Worm (Caenorhabditis elegans) whole organism, L1 larva: ENCODE measurements around the gene F36H5.8.

Experiments
- C04F5.9 ChIP-seq: sonication (generic microtip); optimal IDR thresholded peaks from 2 replicates; lab custom pipeline; 2016; ENCODE audit warnings: missing genetic modification characterization, missing compliant biosample characterization
- C16A3.4 ChIP-seq: fragments of 150-350 bp; optimal IDR thresholded peaks from 2 replicates; lab custom pipeline; 2014; ENCODE audit warnings: missing biosample characterization, missing genetic modification characterization
- C34B4.2 ChIP-seq: sonication (generic microtip); optimal IDR thresholded peaks from 2 replicates; lab custom pipeline; 2017; ENCODE audit warnings: mild to moderate bottlenecking, missing genetic modification characterization, missing compliant biosample characterization
- F16B12.6 ChIP-seq: fragments of 150-350 bp; optimal IDR thresholded peaks from 2 replicates; lab custom pipeline; 2014; ENCODE audit warnings: missing biosample characterization, missing genetic modification characterization
- Y116A8C.19 ChIP-seq: sonication (generic microtip); optimal IDR thresholded peaks from 2 replicates; lab custom pipeline; 2016; ENCODE audit warnings: missing compliant biosample characterization, missing genetic modification characterization, borderline replicate concordance
- alr-1 ChIP-seq: fragments of 200-800 bp; sonication (Bioruptor generic); optimal IDR thresholded peaks from 2 replicates; lab custom pipeline; 2018; ENCODE audit warnings: borderline replicate concordance, mild to moderate bottlenecking, missing genetic modification characterization, missing compliant biosample characterization
- aly-2 ChIP-seq: fragments of 150-350 bp; optimal IDR thresholded peaks from 2 replicates; lab custom pipeline; 2014; ENCODE audit warnings: missing biosample characterization, missing genetic modification characterization
- blmp-1 ChIP-seq: fragments of 150-350 bp; optimal IDR thresholded peaks from 2 replicates; lab custom pipeline; 2014; ENCODE audit warnings: missing biosample characterization, missing genetic modification characterization
- ces-1 ChIP-seq: fragments of 150-350 bp; optimal IDR thresholded peaks from 2 replicates; lab custom pipeline; 2014; ENCODE audit warnings: missing biosample characterization, missing genetic modification reagents, missing genetic modification characterization
- dpl-1 ChIP-seq, 3 experiments: fragments of 150-350 bp in 2 of 3; sonication (generic microtip) in 1 of 3; optimal IDR thresholded peaks; 2 replicates each; lab custom pipeline; 2014 to 2017; ENCODE audit warnings: missing biosample characterization in 3 of 3, missing genetic modification characterization in 3 of 3, missing genetic modification reagents in 3 of 3
- dsc-1 ChIP-seq: sonication (generic microtip); optimal IDR thresholded peaks from 2 replicates; lab custom pipeline; 2016; ENCODE audit warnings: mild to moderate bottlenecking, missing genetic modification characterization, missing compliant biosample characterization
- efl-3 ChIP-seq: fragments of 200-800 bp; sonication (Bioruptor generic); optimal IDR thresholded peaks from 2 replicates; lab custom pipeline; 2018; ENCODE audit warnings: mild to moderate bottlenecking, missing genetic modification characterization, missing compliant biosample characterization
- elt-3 ChIP-seq, 6 experiments: fragments of 150-350 bp in 1 of 6; sonication (generic microtip); optimal IDR thresholded peaks; 2 replicates each; lab custom pipeline; 2017 to 2018; ENCODE audit warnings: missing biosample characterization in 6 of 6, missing genetic modification characterization in 6 of 6, inconsistent platforms in 1 of 6
- fkh-8 ChIP-seq: sonication (generic microtip); optimal IDR thresholded peaks from 2 replicates; lab custom pipeline; 2016; ENCODE audit warnings: mild to moderate bottlenecking, missing genetic modification characterization, missing compliant biosample characterization
- fos-1 ChIP-seq: fragments of 150-350 bp; optimal IDR thresholded peaks from 2 replicates; lab custom pipeline; 2014; ENCODE audit warnings: missing biosample characterization, missing genetic modification characterization
- grh-1 ChIP-seq: fragments of 200-800 bp; sonication (Bioruptor generic); IDR thresholded peaks from 2 replicates; pipeline ENCODE4 v1.3.6; 2022; ENCODE audit warnings: missing genetic modification reagents, missing genetic modification characterization, missing compliant biosample characterization
- hlh-17 ChIP-seq: fragments of 200-800 bp; sonication (Bioruptor generic); optimal IDR thresholded peaks from 2 replicates; lab custom pipeline; 2018; ENCODE audit warnings: missing genetic modification characterization, mild to moderate bottlenecking, missing compliant biosample characterization, moderate library complexity, borderline replicate concordance
- hpl-2 ChIP-seq: fragments of 150-350 bp; optimal IDR thresholded peaks from 2 replicates; lab custom pipeline; 2014; ENCODE audit warnings: missing biosample characterization, missing genetic modification reagents, missing genetic modification characterization
- jun-1 ChIP-seq: fragments of 150-350 bp; optimal IDR thresholded peaks from 2 replicates; lab custom pipeline; 2014; ENCODE audit warnings: missing biosample characterization, missing genetic modification reagents, missing genetic modification characterization
- lin-35 ChIP-seq, 2 experiments: fragments of 150-350 bp; optimal IDR thresholded peaks; 2 replicates each; lab custom pipeline; 2014; ENCODE audit warnings: missing biosample characterization in 2 of 2, missing genetic modification characterization in 2 of 2, missing genetic modification reagents in 2 of 2
- lir-3 ChIP-seq: sonication (generic microtip); optimal IDR thresholded peaks from 2 replicates; lab custom pipeline; 2016; ENCODE audit warnings: mild to moderate bottlenecking, missing genetic modification characterization, moderate library complexity, missing compliant biosample characterization; ENCODE audit not compliant: poor library complexity
- lsy-2 ChIP-seq, 2 experiments: fragments of 150-350 bp; optimal IDR thresholded peaks; 2 replicates each; lab custom pipeline; 2014; ENCODE audit warnings: missing biosample characterization in 2 of 2, missing genetic modification characterization in 2 of 2
- mdl-1 ChIP-seq, 2 experiments: fragments of 150-350 bp; optimal IDR thresholded peaks; 2 replicates each; lab custom pipeline; 2014 to 2017; ENCODE audit warnings: missing biosample characterization in 2 of 2, missing genetic modification characterization in 2 of 2, inconsistent platforms in 1 of 2
- mef-2 ChIP-seq: fragments of 150-350 bp; optimal IDR thresholded peaks from 2 replicates; lab custom pipeline; 2014; ENCODE audit warnings: missing biosample characterization, missing genetic modification characterization
- nhr-12 ChIP-seq: sonication (generic microtip); optimal IDR thresholded peaks from 2 replicates; lab custom pipeline; 2017; ENCODE audit warnings: missing biosample characterization, missing genetic modification characterization
- nhr-237 ChIP-seq: fragments of 150-350 bp; optimal IDR thresholded peaks from 2 replicates; lab custom pipeline; 2014; ENCODE audit warnings: missing biosample characterization, missing genetic modification characterization
- nhr-28 ChIP-seq: fragments of 150-350 bp; optimal IDR thresholded peaks from 2 replicates; lab custom pipeline; 2014; ENCODE audit warnings: missing biosample characterization, missing genetic modification characterization
- nhr-47 ChIP-seq: sonication (generic microtip); optimal IDR thresholded peaks from 2 replicates; lab custom pipeline; 2016; ENCODE audit warnings: mild to moderate bottlenecking, missing genetic modification characterization, moderate library complexity, missing compliant biosample characterization
- nhr-71 ChIP-seq: sonication (generic microtip); optimal IDR thresholded peaks from 2 replicates; lab custom pipeline; 2016; ENCODE audit warnings: mild to moderate bottlenecking, missing genetic modification characterization, moderate library complexity, missing compliant biosample characterization
- nhr-77 ChIP-seq: fragments of 150-350 bp; optimal IDR thresholded peaks from 2 replicates; lab custom pipeline; 2014; ENCODE audit warnings: missing biosample characterization, missing genetic modification characterization
- nhr-85 ChIP-seq: sonication (generic microtip); peaks from one replicate; lab custom pipeline; 2016; ENCODE audit warnings: missing genetic modification characterization, inconsistent platforms, missing compliant biosample characterization
- pag-3 ChIP-seq: sonication (generic microtip); optimal IDR thresholded peaks from 2 replicates; lab custom pipeline; 2017; ENCODE audit warnings: missing genetic modification characterization, mild to moderate bottlenecking, missing compliant biosample characterization, antibody characterized with exemption, borderline replicate concordance; ENCODE audit not compliant: insufficient read depth
- pqm-1 ChIP-seq: sonication (generic microtip); optimal IDR thresholded peaks from 3 replicates; lab custom pipeline; 2017; ENCODE audit warnings: missing biosample characterization, missing genetic modification characterization
- skn-1 ChIP-seq: fragments of 150-350 bp; optimal IDR thresholded peaks from 2 replicates; lab custom pipeline; 2014; ENCODE audit warnings: missing biosample characterization, missing genetic modification characterization
- snu-23 ChIP-seq: sonication (generic microtip); optimal IDR thresholded peaks from 2 replicates; lab custom pipeline; 2016; ENCODE audit warnings: missing genetic modification characterization, missing compliant biosample characterization
- sox-4 ChIP-seq: sonication (generic microtip); optimal IDR thresholded peaks from 2 replicates; lab custom pipeline; 2016; ENCODE audit warnings: missing genetic modification characterization, missing compliant biosample characterization
- sptf-1 ChIP-seq: fragments of 150-350 bp; optimal IDR thresholded peaks from 2 replicates; lab custom pipeline; 2014; ENCODE audit warnings: missing biosample characterization, missing genetic modification characterization
- swsn-7 ChIP-seq: sonication (generic microtip); optimal IDR thresholded peaks from 2 replicates; lab custom pipeline; 2016; ENCODE audit warnings: missing genetic modification characterization, missing compliant biosample characterization
- tlp-1 ChIP-seq: fragments of 150-350 bp; optimal IDR thresholded peaks from 2 replicates; lab custom pipeline; 2014; ENCODE audit warnings: missing biosample characterization, missing genetic modification characterization
- unc-98 ChIP-seq: fragments of 200-800 bp; sonication (Bioruptor generic); IDR thresholded peaks from 2 replicates; pipeline ENCODE4 v1.3.6; 2022; ENCODE audit warnings: missing genetic modification characterization, missing compliant biosample characterization
- vab-15 ChIP-seq: sonication (generic microtip); optimal IDR thresholded peaks from 2 replicates; lab custom pipeline; 2017; ENCODE audit warnings: missing genotype, mild to moderate bottlenecking, missing genetic modification characterization, missing compliant biosample characterization
- zip-4 ChIP-seq: fragments of 200-800 bp; sonication (Bioruptor generic); optimal IDR thresholded peaks from 2 replicates; lab custom pipeline; 2018; ENCODE audit warnings: mild to moderate bottlenecking, missing genetic modification characterization, moderate library complexity, missing compliant biosample characterization
- ztf-4 ChIP-seq: fragments of 150-350 bp; optimal IDR thresholded peaks from 2 replicates; lab custom pipeline; 2014; ENCODE audit warnings: missing biosample characterization, missing genetic modification characterization

F36H5.8 gene

DNA sequence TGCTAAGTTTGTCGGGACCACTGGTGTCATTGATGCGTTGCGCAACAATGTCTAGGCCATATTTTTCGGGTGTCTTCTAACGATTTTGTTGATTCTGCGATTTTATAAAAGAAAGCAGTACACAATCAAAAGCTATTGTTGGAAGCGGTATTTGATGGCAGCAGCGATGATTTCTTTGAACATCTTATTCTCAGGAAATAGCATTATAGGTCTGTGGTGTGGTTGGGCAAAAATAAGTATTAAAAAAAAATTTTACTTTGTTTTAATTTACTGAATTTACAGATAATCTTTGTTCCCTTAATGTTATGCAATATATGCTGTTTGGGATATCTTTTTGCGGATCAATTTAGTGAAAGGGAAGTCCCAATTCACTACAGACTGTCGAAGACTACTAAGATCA, 6.5 kb upstream of the F36H5.8 start, which contains the start of gene F36H5.10:
Gene F36H5.10, plus strand, starts transcription at position 301 of the 400 bp plus-strand sequence.
- TF ChIP-seq unc-98 (GFP tag; lab: Robert Waterston, UW) = no peak
- TF ChIP-seq pqm-1 (tag; lab: Kevin White, UChicago) = no peak
- no peak for TF ChIP-seq dsc-1
- no peak for TF ChIP-seq C16A3.4 (tag; lab: Kevin White, UChicago)
- no peak for TF ChIP-seq fos-1 (tag; lab: Kevin White, UChicago)
- TF ChIP-seq lsy-2 (tag; optimal IDR thresholded peaks at IDR 0.05; lab: Kevin White, UChicago) = no peak

- TF ChIP-seq swsn-7 (tag; lab: Kevin White, UChicago) = no peak
- no peak for TF ChIP-seq hlh-17
- no peak for TF ChIP-seq nhr-237 (tag; lab: Kevin White, UChicago)
- TF ChIP-seq nhr-85 (tag; lab: Kevin White, UChicago) = no peak
- no peak for TF ChIP-seq snu-23 (GFP tag; lab: Kevin White, UChicago)
- TF ChIP-seq efl-3 (GFP tag; lab: Kevin White, UChicago) = no peak
- TF ChIP-seq alr-1 (tag; lab: Kevin White, UChicago) = no peak
- no peak for TF ChIP-seq sox-4
- TF ChIP-seq nhr-71 (tag; lab: Kevin White, UChicago) = no peak
- TF ChIP-seq mdl-1 (tag; optimal IDR thresholded peaks at IDR 0.05; lab: Kevin White, UChicago) = no peak
- no peak for TF ChIP-seq C34B4.2 (tag; lab: Kevin White, UChicago)
- no peak for TF ChIP-seq lir-3 (tag; lab: Kevin White, UChicago)
- TF ChIP-seq mef-2 (tag; lab: Kevin White, UChicago) = no peak
- no peak for TF ChIP-seq dsc-1
These were observed 6.1 kb upstream of the F36H5.8 start, which contains the start of gene fbxb-53 for ce11 chrII:1756582-1756981. TSS of gene fbxb-53 (plus strand) at chrII:1756882.

- TF ChIP-seq nhr-85 (tag; lab: Kevin White, UChicago) (no peak), Y116A8C.19 (tag; lab: Kevin White, UChicago) (no peak), tlp-1 (tag; lab: Kevin White, UChicago) (no peak), nhr-77 (tag; lab: Kevin White, UChicago) (no peak), grh-1 (no peak), nhr-12 (tag; lab: Kevin White, UChicago) (no peak), hpl-2 (no peak), snu-23 (GFP tag; lab: Kevin White, UChicago) (no peak), pqm-1 (tag; lab: Kevin White, UChicago) (no peak), fkh-8 (no peak)
These were observed 5.6 kb upstream of the F36H5.8 start, which contains the start of gene F36H5.17 for ce11 chrII:1756072-1756471. TSS of gene F36H5.17 (minus strand) at chrII:1756172.

DNA sequence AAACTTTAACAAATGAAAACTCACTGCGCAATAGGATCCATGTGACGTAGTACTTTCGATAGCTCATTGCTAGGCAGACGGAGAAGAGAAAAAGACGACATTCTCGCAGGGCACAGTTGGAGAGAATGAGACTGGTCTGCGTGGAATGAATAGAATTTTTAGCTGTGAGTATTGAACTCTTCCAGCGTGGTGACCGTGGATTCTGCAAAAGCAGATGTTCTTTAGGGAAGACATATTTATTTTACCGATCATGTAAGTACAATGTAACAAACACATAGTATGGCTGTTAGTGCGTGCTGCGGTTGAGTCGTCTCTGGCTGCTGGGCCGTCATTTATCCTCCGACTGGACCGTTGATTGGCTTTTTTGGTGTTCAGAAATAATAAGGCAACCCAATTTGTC, 2.5 kb upstream of the F36H5.8 start, which contains the start of gene F36H5.9:
Gene F36H5.9, minus strand, starts transcription at position 101 of the 400 bp plus-strand sequence.
- TF ChIP-seq mef-2 (tag; lab: Kevin White, UChicago) (no peak), skn-1 (tag; lab: Kevin White, UChicago) (no peak)

ce11 chrII:1744183-1744582, 6.3 kb downstream of the F36H5.8 start, which contains the start of gene clec-19:
TSS of gene clec-19 (plus strand) at chrII:1744483.
- TF ChIP-seq F16B12.6 (no peak), lir-3 (tag; lab: Kevin White, UChicago) (no peak), nhr-28 (tag; lab: Kevin White, UChicago) (no peak), sptf-1 (tag; lab: Kevin White, UChicago) (no peak), zip-4 (GFP tag; lab: Kevin White, UChicago) (no peak)

- no peak for TF ChIP-seq hpl-2
- TF ChIP-seq lin-35 (GFP tag; optimal IDR thresholded peaks at IDR 0.05; lab: Kevin White, UChicago) = no peak
- no peak for TF ChIP-seq C04F5.9 (tag; lab: Kevin White, UChicago)
- TF ChIP-seq elt-3 (tag; optimal IDR thresholded peaks at IDR 0.05; lab: Kevin White, UChicago) = no peak
- TF ChIP-seq pag-3 (tag; lab: Kevin White, UChicago) = no peak
- TF ChIP-seq blmp-1 (tag; lab: Kevin White, UChicago) = no peak
- TF ChIP-seq ces-1 (GFP tag; lab: Kevin White, UChicago) = no peak
- no peak for TF ChIP-seq vab-15 (tag; lab: Kevin White, UChicago)
- TF ChIP-seq jun-1 = no peak
- TF ChIP-seq dpl-1 (GFP tag; optimal IDR thresholded peaks at IDR 0.05; lab: Kevin White, UChicago) = no peak
- no peak for TF ChIP-seq zip-4 (GFP tag; lab: Kevin White, UChicago)
- TF ChIP-seq nhr-47 (tag; lab: Kevin White, UChicago) = no peak
- no peak for TF ChIP-seq aly-2 (tag; lab: Kevin White, UChicago)
- TF ChIP-seq snu-23 (GFP tag; lab: Kevin White, UChicago) = no peak
- no peak for TF ChIP-seq ztf-4 (tag; lab: Kevin White, UChicago)
These were observed 8.0 kb downstream of the F36H5.8 start, which contains the start of gene F36H5.12 for ce11 chrII:1742535-1742934. TSS of gene F36H5.12 (plus strand) at chrII:1742835.
